Worm (Caenorhabditis elegans): ENCODE measurements around the gene skr-4.
A peak's percentile ranks its signal among the peaks of the same experiment; 100 is the strongest.
"Not testable (repeated sequence)": the region's sequence is repeated elsewhere in the genome, so short reads cannot be mapped to it uniquely, and the experiment has no call there.

Gene skr-4

DNA sequence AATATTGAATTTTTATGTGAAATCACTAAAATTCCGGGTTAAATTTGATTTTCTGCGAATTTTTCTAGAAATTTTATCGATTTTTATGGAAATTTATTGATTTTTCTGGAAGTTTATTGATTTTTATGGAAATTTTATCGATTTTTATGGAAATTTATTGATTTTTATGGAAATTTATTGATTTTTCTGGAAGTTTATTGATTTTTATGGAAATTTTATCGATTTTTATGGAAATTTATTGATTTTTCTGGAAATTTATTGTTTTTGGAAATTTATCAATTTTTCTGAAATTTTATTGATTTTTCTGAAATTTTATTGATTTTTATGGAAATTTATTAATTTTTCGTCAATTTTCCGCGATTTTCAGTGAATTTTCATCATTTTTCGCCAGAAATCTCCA is 14.6 kb upstream of the skr-4 start:
- peak; percentile 90 for TF ChIP-seq T22C8.4 (GFP tag; IDR thresholded peaks at IDR 0.05)

DNA sequence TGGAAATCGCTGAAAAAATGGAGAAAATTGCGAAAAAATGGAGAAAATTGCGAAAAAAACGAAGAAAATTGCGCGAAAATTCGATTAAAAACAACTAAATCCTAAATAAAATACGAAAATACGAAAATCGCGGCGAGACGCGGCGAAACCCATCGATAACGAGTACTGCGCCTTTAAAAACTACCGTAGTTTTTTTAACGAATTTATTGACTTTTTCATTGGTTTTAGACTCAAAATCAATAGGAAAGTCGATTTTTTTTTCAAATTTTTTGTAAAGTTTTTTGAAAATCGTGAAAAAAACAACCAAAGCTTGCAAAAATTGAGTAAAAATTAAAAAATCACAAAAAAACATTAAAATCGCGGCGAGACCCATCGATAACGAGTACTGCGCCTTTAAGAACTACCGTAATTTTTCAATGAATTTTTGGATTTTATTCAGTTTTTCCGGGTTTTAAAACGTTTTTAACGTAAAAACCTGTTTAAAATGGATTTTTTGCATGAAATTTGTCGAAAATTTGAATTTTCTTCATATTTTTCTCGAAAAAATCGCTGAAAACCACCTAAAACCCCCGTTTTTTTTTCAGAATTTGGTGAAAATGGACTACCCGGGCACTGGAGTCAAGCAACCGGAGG is 7.9 kb upstream of the skr-4 start, which contains the start of the genes chk-2 and Y60A3A.19:
TSS of gene chk-2 (minus strand) at position 51 of the 633 bp plus-strand sequence.
TSS of gene Y60A3A.19 (plus strand) at position 583 of the 633 bp plus-strand sequence.
- TF ChIP-seq flt-1 (GFP tag; IDR thresholded peaks at IDR 0.05) = no peak
- TF ChIP-seq ztf-29 (GFP tag; IDR thresholded peaks at IDR 0.05) = no peak

DNA sequence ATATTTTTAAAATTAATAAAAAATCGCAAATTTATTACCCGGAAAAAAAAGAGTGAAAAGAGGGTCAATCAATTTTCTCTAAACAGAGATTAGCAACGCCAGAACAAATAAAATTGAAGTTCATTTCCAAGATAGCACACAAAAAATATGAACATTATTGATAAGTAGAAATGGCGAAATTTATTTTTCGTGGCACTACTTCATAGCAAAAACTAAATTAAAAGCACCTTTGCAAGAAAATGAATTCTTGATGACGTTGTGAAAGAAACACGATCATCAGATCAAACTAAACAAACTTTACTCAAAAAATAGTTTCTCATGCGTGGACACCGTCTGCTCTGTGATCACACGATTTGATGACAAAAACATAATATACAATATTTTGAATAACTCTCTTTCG is 1.4 kb upstream of the skr-4 start, which contains the start of gene Y60A3A.16:
TSS of gene Y60A3A.16 (minus strand) at position 101 of the 400 bp plus-strand sequence.
- TF ChIP-seq klf-2 (GFP tag; conservative IDR thresholded peaks at IDR 0.05) (no peak), ztf-29 (GFP tag; IDR thresholded peaks at IDR 0.05) (no peak), flt-1 (GFP tag; IDR thresholded peaks at IDR 0.05) (no peak), ztf-23 (GFP tag; IDR thresholded peaks at IDR 0.05) (no peak), ref-1 (GFP tag; conservative IDR thresholded peaks at IDR 0.05) (no peak), med-1 (GFP tag; optimal IDR thresholded peaks at IDR 0.05; ENCODE audit: insufficient read depth) (no peak), tab-1 (GFP tag; IDR thresholded peaks at IDR 0.05) (no peak)

DNA sequence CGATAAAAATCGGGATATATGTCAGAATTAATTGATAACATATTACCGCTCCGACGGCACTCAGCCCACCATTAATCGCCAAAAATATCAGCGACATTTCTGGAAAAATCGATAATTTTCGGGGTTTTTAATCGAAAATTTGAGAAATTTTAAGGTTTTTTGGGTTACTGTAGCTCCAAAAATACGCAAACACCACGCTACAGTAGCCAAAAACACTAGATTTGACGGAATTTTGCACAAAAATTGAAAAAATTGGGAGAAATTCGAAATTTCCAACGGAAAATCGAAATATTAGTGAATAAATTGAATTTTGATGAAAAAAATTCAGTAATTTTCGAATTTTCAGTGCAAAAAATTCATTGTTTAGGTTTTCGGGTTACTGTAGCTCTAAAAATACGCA is 10.2 kb downstream of the skr-4 start, which contains the start of gene algn-7:
TSS of gene algn-7 (minus strand) at position 101 of the 400 bp plus-strand sequence.
- TF ChIP-seq cog-1 (tag; optimal IDR thresholded peaks at IDR 0.05) (no peak), ref-1 (GFP tag; conservative IDR thresholded peaks at IDR 0.05) (no peak), ztf-23 (GFP tag; IDR thresholded peaks at IDR 0.05) (no peak), flt-1 (GFP tag; IDR thresholded peaks at IDR 0.05) (no peak), T22C8.4 (GFP tag; IDR thresholded peaks at IDR 0.05) (no peak), ztf-29 (GFP tag; IDR thresholded peaks at IDR 0.05) (no peak), med-1 (GFP tag; optimal IDR thresholded peaks at IDR 0.05; ENCODE audit: insufficient read depth) (no peak), klf-2 (GFP tag; conservative IDR thresholded peaks at IDR 0.05) (no peak), tab-1 (GFP tag; IDR thresholded peaks at IDR 0.05) (no peak)

DNA sequence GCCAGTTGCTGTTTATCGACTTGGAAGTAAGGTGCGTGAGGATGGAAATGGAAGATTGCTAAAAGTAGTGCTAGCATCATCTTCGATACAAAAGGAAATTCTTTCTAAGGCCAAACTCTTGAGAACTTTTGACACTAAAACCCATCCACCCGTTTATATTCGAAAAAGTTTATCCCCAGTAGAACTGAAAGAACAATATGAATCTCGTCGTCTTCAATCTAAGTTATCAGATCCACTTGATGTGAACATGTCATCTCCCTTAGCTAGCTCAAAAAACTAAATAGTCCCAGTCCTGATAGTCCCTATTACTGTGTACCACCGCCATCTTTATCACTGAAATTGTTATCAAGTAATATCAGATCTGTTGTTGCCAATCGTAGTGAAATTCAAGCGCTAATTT is 12.9 kb downstream of the skr-4 start:
- no peak for TF ChIP-seq tab-1 (GFP tag; IDR thresholded peaks at IDR 0.05)
- TF ChIP-seq ztf-29 (GFP tag; IDR thresholded peaks at IDR 0.05) = no peak
- TF ChIP-seq ref-1 (GFP tag; conservative IDR thresholded peaks at IDR 0.05) = no peak
- TF ChIP-seq med-1 (GFP tag; optimal IDR thresholded peaks at IDR 0.05; ENCODE audit: insufficient read depth) = no peak
- no peak for TF ChIP-seq cog-1 (tag; optimal IDR thresholded peaks at IDR 0.05)
- no peak for TF ChIP-seq ztf-23 (GFP tag; IDR thresholded peaks at IDR 0.05)
- TF ChIP-seq klf-2 (GFP tag; conservative IDR thresholded peaks at IDR 0.05) = no peak
- TF ChIP-seq flt-1 (GFP tag; IDR thresholded peaks at IDR 0.05) = no peak
- no peak for TF ChIP-seq T22C8.4 (GFP tag; IDR thresholded peaks at IDR 0.05)

DNA sequence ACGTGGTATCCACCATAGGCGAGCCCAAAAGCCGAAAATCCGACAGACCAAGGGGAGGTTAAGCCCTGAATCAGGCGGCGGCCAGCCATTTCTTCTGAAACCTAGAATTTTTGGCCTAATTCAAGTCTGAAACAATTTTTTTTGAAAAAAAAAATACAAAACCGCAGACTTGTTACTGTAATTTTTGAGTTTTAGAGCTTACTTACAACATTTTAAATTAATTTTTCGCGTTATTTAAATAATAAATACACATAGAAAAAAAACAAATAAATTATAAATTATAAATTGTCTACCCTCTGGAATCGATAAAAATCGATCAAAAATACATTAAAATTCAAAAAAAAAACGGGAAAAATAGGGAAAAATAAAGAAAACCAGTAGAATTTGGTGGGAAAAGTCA is 22.5 kb downstream of the skr-4 start, which contains the start of gene dhs-24:
TSS of gene dhs-24 (minus strand) at position 101 of the 400 bp plus-strand sequence.
- TF ChIP-seq tab-1 (GFP tag; IDR thresholded peaks at IDR 0.05) (no peak), ztf-23 (GFP tag; IDR thresholded peaks at IDR 0.05) (no peak), flt-1 (GFP tag; IDR thresholded peaks at IDR 0.05) (no peak), T22C8.4 (GFP tag; IDR thresholded peaks at IDR 0.05) (no peak), cog-1 (tag; optimal IDR thresholded peaks at IDR 0.05) (no peak), med-1 (GFP tag; optimal IDR thresholded peaks at IDR 0.05; ENCODE audit: insufficient read depth) (no peak)

DNA sequence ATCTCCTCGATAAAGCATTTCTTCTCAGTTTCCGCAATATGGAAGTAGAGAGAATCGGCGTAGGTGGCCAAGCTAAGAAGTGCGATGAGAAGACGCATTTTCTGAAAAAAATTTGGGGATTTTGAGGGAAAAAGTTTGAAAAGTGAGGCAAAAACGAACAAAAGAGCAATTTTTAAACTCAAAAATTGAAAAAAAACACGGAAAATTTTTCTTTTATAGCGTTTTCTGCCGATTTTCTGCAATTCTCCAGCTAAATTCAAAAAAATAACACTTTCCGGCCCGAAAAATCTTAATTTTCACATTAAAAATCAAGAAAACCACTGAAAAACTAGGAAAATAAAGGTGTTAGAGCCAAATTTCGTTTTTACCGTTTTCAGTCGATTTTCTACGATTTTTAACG is 25.0 kb downstream of the skr-4 start, which contains the start of gene tmed-4:
TSS of gene tmed-4 (minus strand) at position 101 of the 400 bp plus-strand sequence.
- TF ChIP-seq klf-2 (GFP tag; conservative IDR thresholded peaks at IDR 0.05); ztf-29 (GFP tag; IDR thresholded peaks at IDR 0.05); cog-1 (tag; optimal IDR thresholded peaks at IDR 0.05): not testable (repeated sequence)

DNA sequence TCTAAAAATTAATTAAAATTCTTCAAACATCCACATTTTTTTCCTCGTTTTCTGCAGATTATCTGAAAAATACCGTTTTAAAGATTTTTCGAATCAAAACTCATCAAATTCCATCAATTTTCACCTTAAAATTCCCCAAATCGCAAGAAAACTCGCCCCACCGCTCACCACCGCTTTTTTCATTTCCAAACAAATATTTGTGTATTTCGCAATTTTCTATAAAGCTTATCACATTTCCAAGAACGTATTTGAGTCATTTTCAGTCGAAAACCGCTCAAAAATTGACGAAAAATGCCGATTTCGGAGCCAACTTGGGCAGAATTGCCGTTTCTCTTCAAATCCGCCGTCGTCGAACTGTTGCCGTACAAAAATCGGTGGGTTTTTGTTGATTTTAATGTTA is 25.7 kb downstream of the skr-4 start, which contains the start of gene Y60A3A.8:
TSS of gene Y60A3A.8 (plus strand) at position 258 of the 400 bp plus-strand sequence.
- not testable (repeated sequence) for TF ChIP-seq cog-1 (tag; optimal IDR thresholded peaks at IDR 0.05); T22C8.4 (GFP tag; IDR thresholded peaks at IDR 0.05); tab-1 (GFP tag; IDR thresholded peaks at IDR 0.05)

DNA sequence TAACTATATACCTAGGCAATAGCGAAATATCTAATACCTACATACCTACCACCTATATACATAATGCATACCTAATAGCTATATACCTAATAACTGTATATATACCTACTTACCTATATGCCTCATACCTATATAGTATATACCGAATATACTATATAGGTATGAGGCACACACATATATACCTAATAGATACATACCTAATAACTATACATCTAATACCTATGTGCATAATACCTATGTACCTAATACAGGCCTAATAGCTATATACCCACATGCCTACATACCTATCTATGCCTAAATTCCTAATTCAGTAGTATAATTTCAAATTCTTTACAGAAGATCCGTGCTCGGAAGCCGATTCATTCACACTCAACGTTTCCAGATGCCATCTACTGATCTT is 30.5 kb downstream of the skr-4 start:
- TF ChIP-seq ref-1 (GFP tag; conservative IDR thresholded peaks at IDR 0.05) = no peak
- no peak for TF ChIP-seq cog-1 (tag; optimal IDR thresholded peaks at IDR 0.05)
- TF ChIP-seq tab-1 (GFP tag; IDR thresholded peaks at IDR 0.05) = no peak
- TF ChIP-seq flt-1 (GFP tag; IDR thresholded peaks at IDR 0.05) = no peak
- no peak for TF ChIP-seq ztf-23 (GFP tag; IDR thresholded peaks at IDR 0.05)
- no peak for TF ChIP-seq klf-2 (GFP tag; conservative IDR thresholded peaks at IDR 0.05)
- TF ChIP-seq med-1 (GFP tag; optimal IDR thresholded peaks at IDR 0.05; ENCODE audit: insufficient read depth) = no peak
- no peak for TF ChIP-seq T22C8.4 (GFP tag; IDR thresholded peaks at IDR 0.05)
- no peak for TF ChIP-seq ztf-29 (GFP tag; IDR thresholded peaks at IDR 0.05)

DNA sequence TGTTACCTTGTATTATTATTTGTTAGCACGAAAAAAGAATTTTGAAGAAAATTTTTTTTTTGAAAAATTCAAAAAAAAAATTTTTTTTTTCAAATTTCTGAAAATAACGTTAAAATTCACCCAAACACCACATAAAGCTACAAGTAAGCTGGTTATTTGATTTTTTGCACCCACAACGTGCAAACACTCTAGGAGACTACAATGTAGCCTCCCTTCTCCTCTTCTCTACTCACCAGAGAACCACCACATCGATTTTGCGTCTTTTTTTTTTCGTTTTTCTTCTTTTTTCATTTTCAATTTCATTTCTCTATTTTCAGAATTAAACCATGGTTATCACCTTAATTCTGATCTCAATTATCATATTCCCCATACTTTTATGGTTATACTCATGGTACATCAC is 31.1 kb downstream of the skr-4 start, which contains the start of gene abhd-3.1:
TSS of gene abhd-3.1 (plus strand) at position 318 of the 400 bp plus-strand sequence.
- TF ChIP-seq T22C8.4 (GFP tag; IDR thresholded peaks at IDR 0.05) = no peak
- TF ChIP-seq tab-1 (GFP tag; IDR thresholded peaks at IDR 0.05) = no peak
- no peak for TF ChIP-seq ref-1 (GFP tag; conservative IDR thresholded peaks at IDR 0.05)
- TF ChIP-seq klf-2 (GFP tag; conservative IDR thresholded peaks at IDR 0.05) = no peak
- no peak for TF ChIP-seq ztf-29 (GFP tag; IDR thresholded peaks at IDR 0.05)
- TF ChIP-seq cog-1 (tag; optimal IDR thresholded peaks at IDR 0.05) = no peak
- TF ChIP-seq ztf-23 (GFP tag; IDR thresholded peaks at IDR 0.05) = no peak
- TF ChIP-seq med-1 (GFP tag; optimal IDR thresholded peaks at IDR 0.05; ENCODE audit: insufficient read depth) = no peak
- TF ChIP-seq flt-1 (GFP tag; IDR thresholded peaks at IDR 0.05) = no peak
